Fruit fly (Drosophila melanogaster) whole organism, prepupa: ENCODE data around the gene Scgdelta.

Experiments
- CG16779 ChIP-seq: fragments of 200-800 bp; sonication (Bioruptor generic); optimal IDR thresholded peaks from 3 replicates; lab custom pipeline; 2017; ENCODE audit warnings: missing biosample characterization, mild to moderate bottlenecking, missing genetic modification characterization
- CG6276 ChIP-seq: fragments of 200-800 bp; sonication (Bioruptor generic); optimal IDR thresholded peaks from 2 replicates; lab custom pipeline; 2017; ENCODE audit warnings: missing biosample characterization, mild to moderate bottlenecking, missing genetic modification characterization
- CG6854 ChIP-seq: fragments of 200-800 bp; sonication (Bioruptor generic); optimal IDR thresholded peaks from 2 replicates; lab custom pipeline; 2017; ENCODE audit warnings: missing biosample characterization, mild to moderate bottlenecking, missing genetic modification characterization
- CG8319 ChIP-seq: fragments of 200-800 bp; sonication (Bioruptor generic); optimal IDR thresholded peaks from 3 replicates; lab custom pipeline; 2016; ENCODE audit warnings: missing biosample characterization, missing genetic modification characterization
- Lpt ChIP-seq: fragments of 200-800 bp; sonication (Bioruptor generic); optimal IDR thresholded peaks from 3 replicates; lab custom pipeline; 2016; ENCODE audit warnings: missing biosample characterization, missing genetic modification characterization
- OdsH ChIP-seq: fragments of 200-800 bp; sonication (Bioruptor generic); optimal IDR thresholded peaks from 3 replicates; lab custom pipeline; 2016; ENCODE audit warnings: missing biosample characterization, missing genetic modification characterization
- topi ChIP-seq: fragments of 200-800 bp; sonication (Bioruptor generic); optimal IDR thresholded peaks from 3 replicates; lab custom pipeline; 2016; ENCODE audit warnings: missing biosample characterization, missing genetic modification characterization

dm6 chrX:1735083-1735482 is 18.8 kb downstream of the Scgdelta start:
- TF ChIP-seq CG8319: no peak
- TF ChIP-seq CG6854: no peak
- TF ChIP-seq Lpt: no peak
- TF ChIP-seq CG6276: no peak
- TF ChIP-seq topi (GFP tag; lab: Kevin White, UChicago): no peak
- TF ChIP-seq OdsH (GFP tag; lab: Kevin White, UChicago): no peak
- TF ChIP-seq CG16779: no peak
